Worm (Caenorhabditis elegans) whole organism, young adult: ENCODE measurements around the gene glb-12.

Source experiments
- B0035.1 ChIP-seq: sonication (generic microtip); optimal IDR thresholded peaks from 2 replicates; lab custom pipeline; 2016; ENCODE audit warnings: missing genetic modification characterization, mild to moderate bottlenecking, missing compliant biosample characterization, missing genotype, missing genetic modification reagents
- C06A6.2 ChIP-seq: fragments of 200-800 bp; sonication (Bioruptor generic); conservative IDR thresholded peaks from 2 replicates; pipeline ENCODE4 v1.3.6; 2022; ENCODE audit warnings: missing genetic modification characterization, missing compliant biosample characterization
- D2030.7 ChIP-seq: fragments of 200-800 bp; sonication (Bioruptor generic); IDR thresholded peaks from 2 replicates; pipeline ENCODE4 v1.3.6; 2022; ENCODE audit warnings: missing genetic modification reagents, missing genetic modification characterization, missing compliant biosample characterization
- F37B4.10 ChIP-seq: fragments of 200-800 bp; sonication (Bioruptor generic); IDR thresholded peaks from 2 replicates; pipeline ENCODE4 v1.3.6; 2022; ENCODE audit warnings: missing genetic modification characterization, missing compliant biosample characterization
- K11D2.4 ChIP-seq: fragments of 200-800 bp; sonication (Bioruptor generic); IDR thresholded peaks from 2 replicates; pipeline ENCODE4 v1.3.6; 2022; ENCODE audit warnings: missing genetic modification reagents, missing genetic modification characterization, missing compliant biosample characterization
- Y53F4B.3 ChIP-seq: fragments of 200-800 bp; sonication (Bioruptor generic); IDR thresholded peaks from 2 replicates; pipeline ENCODE4 v1.3.6; 2022; ENCODE audit warnings: missing genetic modification reagents, missing genetic modification characterization, missing compliant biosample characterization
- Y79H2A.3 ChIP-seq: fragments of 200-800 bp; sonication (Bioruptor generic); conservative IDR thresholded peaks from 2 replicates; pipeline ENCODE4 v1.3.6; 2022; ENCODE audit warnings: missing genetic modification reagents, missing genetic modification characterization, missing compliant biosample characterization
- aptf-2 ChIP-seq: fragments of 200-800 bp; sonication (Bioruptor generic); conservative IDR thresholded peaks from 2 replicates; pipeline ENCODE4 v1.3.6; 2022; ENCODE audit warnings: missing genetic modification reagents, missing genetic modification characterization, missing compliant biosample characterization
- attf-3 ChIP-seq: fragments of 200-800 bp; sonication (Bioruptor generic); conservative IDR thresholded peaks from 2 replicates; pipeline ENCODE4 v1.3.6; 2022; ENCODE audit warnings: missing genetic modification reagents, missing genetic modification characterization, missing compliant biosample characterization
- attf-6 ChIP-seq: fragments of 200-800 bp; sonication (Bioruptor generic); IDR thresholded peaks from 2 replicates; pipeline ENCODE4 v1.3.6; 2022; ENCODE audit warnings: missing genetic modification reagents, missing genetic modification characterization, missing compliant biosample characterization
- ceh-27 ChIP-seq: fragments of 200-800 bp; sonication (Bioruptor generic); optimal IDR thresholded peaks from 2 replicates; lab custom pipeline; 2018; ENCODE audit warnings: mild to moderate bottlenecking, missing genetic modification characterization, moderate library complexity, missing compliant biosample characterization
- chd-7 ChIP-seq: sonication (generic microtip); optimal IDR thresholded peaks from 2 replicates; lab custom pipeline; 2016; ENCODE audit warnings: mild to moderate bottlenecking, missing genetic modification characterization, moderate library complexity, missing compliant biosample characterization
- die-1 ChIP-seq: sonication (generic microtip); optimal IDR thresholded peaks from 2 replicates; lab custom pipeline; 2016; ENCODE audit warnings: missing genotype, mild to moderate bottlenecking, missing genetic modification characterization, missing compliant biosample characterization
- dpff-1 ChIP-seq: sonication (generic microtip); optimal IDR thresholded peaks from 2 replicates; lab custom pipeline; 2017; ENCODE audit warnings: mild to moderate bottlenecking, missing genetic modification characterization, missing compliant biosample characterization
- dpl-1 ChIP-seq: fragments of 150-350 bp; optimal IDR thresholded peaks from 2 replicates; lab custom pipeline; 2014; ENCODE audit warnings: missing biosample characterization, missing genetic modification reagents, missing genetic modification characterization
- efl-1 ChIP-seq: fragments of 150-350 bp; optimal IDR thresholded peaks from 2 replicates; lab custom pipeline; 2014; ENCODE audit warnings: missing biosample characterization, missing genetic modification reagents, missing genetic modification characterization
- egl-18 ChIP-seq: fragments of 200-800 bp; sonication (Bioruptor generic); IDR thresholded peaks from 2 replicates; pipeline ENCODE4 v1.3.6; 2022; ENCODE audit warnings: missing genetic modification reagents, missing genetic modification characterization, missing compliant biosample characterization
- ekl-4 ChIP-seq: fragments of 200-800 bp; sonication (Bioruptor generic); IDR thresholded peaks from 2 replicates; pipeline ENCODE4 v1.3.6; 2022; ENCODE audit warnings: missing genetic modification reagents, missing genetic modification characterization, missing compliant biosample characterization
- hmg-20 ChIP-seq: fragments of 200-800 bp; sonication (Bioruptor generic); IDR thresholded peaks from 2 replicates; pipeline ENCODE4 v1.3.6; 2022; ENCODE audit warnings: missing genetic modification reagents, missing genetic modification characterization, missing compliant biosample characterization
- hrde-1 ChIP-seq: sonication (generic microtip); optimal IDR thresholded peaks from 2 replicates; lab custom pipeline; 2016; ENCODE audit warnings: missing genetic modification characterization, mild to moderate bottlenecking, missing compliant biosample characterization, moderate library complexity, missing genotype, missing genetic modification reagents, borderline replicate concordance
- hsf-1 ChIP-seq: fragments of 200-800 bp; sonication (Bioruptor generic); IDR thresholded peaks from 2 replicates; pipeline ENCODE4 v1.3.6; 2022; ENCODE audit warnings: missing genetic modification reagents, missing genetic modification characterization, missing compliant biosample characterization
- lag-1 ChIP-seq: fragments of 200-800 bp; sonication (Bioruptor generic); IDR thresholded peaks from 2 replicates; pipeline ENCODE4 v1.3.6; 2022; ENCODE audit warnings: missing genetic modification reagents, missing genetic modification characterization, missing compliant biosample characterization
- lin-35 ChIP-seq, 3 experiments: fragments of 150-350 bp in 2 of 3; sonication (generic microtip) in 1 of 3; optimal IDR thresholded peaks; 2 replicates each; lab custom pipeline; 2014 to 2018; ENCODE audit warnings: missing biosample characterization in 3 of 3, missing genetic modification characterization in 3 of 3, missing genetic modification reagents in 3 of 3
- lin-40 ChIP-seq: sonication (generic microtip); optimal IDR thresholded peaks from 2 replicates; lab custom pipeline; 2016; ENCODE audit warnings: missing genetic modification characterization, mild to moderate bottlenecking, missing compliant biosample characterization, missing genotype, missing genetic modification reagents
- lin-54 ChIP-seq: fragments of 200-800 bp; sonication (Bioruptor generic); optimal IDR thresholded peaks from 2 replicates; lab custom pipeline; 2018; ENCODE audit warnings: mild to moderate bottlenecking, missing genetic modification characterization, missing compliant biosample characterization
- lir-1 ChIP-seq: fragments of 200-800 bp; sonication (Bioruptor generic); conservative IDR thresholded peaks from 2 replicates; pipeline ENCODE4 v1.3.6; 2022; ENCODE audit warnings: missing genetic modification reagents, missing genetic modification characterization, missing compliant biosample characterization
- lsl-1 ChIP-seq: fragments of 200-800 bp; sonication (Bioruptor generic); optimal IDR thresholded peaks from 2 replicates; lab custom pipeline; 2018; ENCODE audit warnings: mild to moderate bottlenecking, missing genetic modification characterization, moderate library complexity, missing compliant biosample characterization
- madf-3 ChIP-seq: fragments of 200-800 bp; sonication (Bioruptor generic); IDR thresholded peaks from 2 replicates; pipeline ENCODE4 v1.3.6; 2022; ENCODE audit warnings: missing genetic modification reagents, missing genetic modification characterization, missing compliant biosample characterization
- madf-6 ChIP-seq: fragments of 200-800 bp; sonication (Bioruptor generic); IDR thresholded peaks from 2 replicates; pipeline ENCODE4 v1.3.6; 2022; ENCODE audit warnings: missing genetic modification reagents, missing genetic modification characterization, missing compliant biosample characterization
- madf-8 ChIP-seq: fragments of 200-800 bp; sonication (Bioruptor generic); conservative IDR thresholded peaks from 2 replicates; pipeline ENCODE4 v1.3.6; 2022; ENCODE audit warnings: missing genetic modification reagents, missing genetic modification characterization, missing compliant biosample characterization
- nhr-120 ChIP-seq: fragments of 200-800 bp; sonication (Bioruptor generic); IDR thresholded peaks from 2 replicates; pipeline ENCODE4 v1.3.6; 2022; ENCODE audit warnings: missing genetic modification characterization, missing compliant biosample characterization
- pbrm-1 ChIP-seq: fragments of 200-800 bp; sonication (Bioruptor generic); IDR thresholded peaks from 2 replicates; pipeline ENCODE4 v1.3.6; 2022; ENCODE audit warnings: missing genetic modification reagents, missing genetic modification characterization, missing compliant biosample characterization
- pha-4 ChIP-seq: fragments of 150-350 bp; sonication (generic microtip); optimal IDR thresholded peaks from 2 replicates; lab custom pipeline; 2014; ENCODE audit warnings: missing biosample characterization, missing genetic modification reagents, missing genetic modification characterization
- rcor-1 ChIP-seq: fragments of 200-800 bp; sonication (Bioruptor generic); IDR thresholded peaks from 2 replicates; pipeline ENCODE4 v1.3.6; 2022; ENCODE audit warnings: missing genetic modification reagents, missing genetic modification characterization, missing compliant biosample characterization
- snpc-1.3 ChIP-seq: sonication (generic microtip); optimal IDR thresholded peaks from 2 replicates; lab custom pipeline; 2017; ENCODE audit warnings: missing genetic modification characterization, mild to moderate bottlenecking, missing compliant biosample characterization, antibody characterized with exemption, moderate library complexity, missing genotype, missing genetic modification reagents; ENCODE audit not compliant: insufficient read depth
- somi-1 ChIP-seq: fragments of 200-800 bp; sonication (Bioruptor generic); optimal IDR thresholded peaks from 2 replicates; lab custom pipeline; 2018; ENCODE audit warnings: mild to moderate bottlenecking, missing genetic modification characterization, missing compliant biosample characterization
- sptf-2 ChIP-seq: fragments of 200-800 bp; sonication (Bioruptor generic); optimal IDR thresholded peaks from 2 replicates; lab custom pipeline; 2018; ENCODE audit warnings: mild to moderate bottlenecking, missing genetic modification characterization, missing compliant biosample characterization
- xnd-1 ChIP-seq: sonication (generic microtip); optimal IDR thresholded peaks from 2 replicates; lab custom pipeline; 2016; ENCODE audit warnings: missing genotype, missing genetic modification reagents, missing genetic modification characterization, missing compliant biosample characterization
- zim-3 ChIP-seq: sonication (generic microtip); optimal IDR thresholded peaks from 2 replicates; lab custom pipeline; 2017; ENCODE audit warnings: mild to moderate bottlenecking, missing genetic modification characterization, moderate library complexity, missing compliant biosample characterization
- ztf-26 ChIP-seq: sonication (generic microtip); optimal IDR thresholded peaks from 2 replicates; lab custom pipeline; 2017; ENCODE audit warnings: missing genetic modification characterization, missing compliant biosample characterization
- ztf-28 ChIP-seq: fragments of 200-800 bp; sonication (Bioruptor generic); IDR thresholded peaks from 2 replicates; pipeline ENCODE4 v1.3.6; 2022; ENCODE audit warnings: missing genetic modification reagents, missing genetic modification characterization, missing compliant biosample characterization
- ztf-3 ChIP-seq: fragments of 200-800 bp; sonication (Bioruptor generic); optimal IDR thresholded peaks from 2 replicates; lab custom pipeline; 2018; ENCODE audit warnings: mild to moderate bottlenecking, missing genetic modification characterization, missing compliant biosample characterization
- ztf-6 ChIP-seq: fragments of 200-800 bp; sonication (Bioruptor generic); IDR thresholded peaks from 2 replicates; pipeline ENCODE4 v1.3.6; 2022; ENCODE audit warnings: missing genetic modification reagents, missing genetic modification characterization, missing compliant biosample characterization

glb-12 gene

ce11 chrII:10723069-10723468 lies 8.4 kb downstream of the glb-12 start, which contains the start of gene C09G5.14:
Gene C09G5.14 (minus strand): TSS chrII:10723169.
- TF ChIP-seq lsl-1 (GFP tag; lab: Kevin White, UChicago): no peak
- no peak for TF ChIP-seq efl-1 (GFP tag; lab: Kevin White, UChicago)
- TF ChIP-seq Y53F4B.3 (GFP tag; lab: Robert Waterston, UW): no peak

ce11 chrII:10719931-10720330 lies 11.5 kb downstream of the glb-12 start, which contains the start of gene mks-5:
Gene mks-5 (plus strand): TSS chrII:10720231.
- no peak for TF ChIP-seq C06A6.2 (GFP tag; lab: Robert Waterston, UW)
- no peak for TF ChIP-seq Y53F4B.3 (GFP tag; lab: Robert Waterston, UW)
- TF ChIP-seq attf-6: no peak
- TF ChIP-seq ceh-27: no peak
- no peak for TF ChIP-seq somi-1 (GFP tag; lab: Kevin White, UChicago)
- no peak for TF ChIP-seq nhr-120 (GFP tag; lab: Robert Waterston, UW)
- TF ChIP-seq egl-18 (GFP tag; lab: Robert Waterston, UW): no peak
- no peak for TF ChIP-seq dpl-1 (GFP tag; lab: Kevin White, UChicago)
- no peak for TF ChIP-seq hmg-20 (GFP tag; lab: Robert Waterston, UW)
- no peak for TF ChIP-seq efl-1 (GFP tag; lab: Kevin White, UChicago)
- no peak for TF ChIP-seq hrde-1 (tag; lab: Kevin White, UChicago)
- TF ChIP-seq Y79H2A.3 (GFP tag; lab: Robert Waterston, UW): no peak
- TF ChIP-seq rcor-1 (GFP tag; lab: Robert Waterston, UW): no peak
- TF ChIP-seq ekl-4 (GFP tag; lab: Robert Waterston, UW): no peak
- no peak for TF ChIP-seq aptf-2 (GFP tag; lab: Robert Waterston, UW)
- TF ChIP-seq chd-7 (tag; lab: Kevin White, UChicago): no peak

- no peak for TF ChIP-seq snpc-1.3
- TF ChIP-seq F37B4.10 (GFP tag; lab: Robert Waterston, UW): no peak
- no peak for TF ChIP-seq ztf-26 (tag; lab: Kevin White, UChicago)
- no peak for TF ChIP-seq lag-1 (GFP tag; lab: Robert Waterston, UW)
- TF ChIP-seq K11D2.4: no peak
- TF ChIP-seq ztf-28: no peak
- no peak for TF ChIP-seq B0035.1 (tag; lab: Kevin White, UChicago)
- TF ChIP-seq madf-3: no peak
- TF ChIP-seq sptf-2: no peak
- TF ChIP-seq ztf-3 (GFP tag; lab: Kevin White, UChicago): no peak
- TF ChIP-seq lin-40 (tag; lab: Kevin White, UChicago): no peak
- no peak for TF ChIP-seq hsf-1 (GFP tag; lab: Robert Waterston, UW)
Observed at ce11 chrII:10717124-10717523, 14.3 kb downstream of the glb-12 start, which contains the start of gene C09G5.13. Gene C09G5.13 (plus strand): TSS chrII:10717424.

DNA sequence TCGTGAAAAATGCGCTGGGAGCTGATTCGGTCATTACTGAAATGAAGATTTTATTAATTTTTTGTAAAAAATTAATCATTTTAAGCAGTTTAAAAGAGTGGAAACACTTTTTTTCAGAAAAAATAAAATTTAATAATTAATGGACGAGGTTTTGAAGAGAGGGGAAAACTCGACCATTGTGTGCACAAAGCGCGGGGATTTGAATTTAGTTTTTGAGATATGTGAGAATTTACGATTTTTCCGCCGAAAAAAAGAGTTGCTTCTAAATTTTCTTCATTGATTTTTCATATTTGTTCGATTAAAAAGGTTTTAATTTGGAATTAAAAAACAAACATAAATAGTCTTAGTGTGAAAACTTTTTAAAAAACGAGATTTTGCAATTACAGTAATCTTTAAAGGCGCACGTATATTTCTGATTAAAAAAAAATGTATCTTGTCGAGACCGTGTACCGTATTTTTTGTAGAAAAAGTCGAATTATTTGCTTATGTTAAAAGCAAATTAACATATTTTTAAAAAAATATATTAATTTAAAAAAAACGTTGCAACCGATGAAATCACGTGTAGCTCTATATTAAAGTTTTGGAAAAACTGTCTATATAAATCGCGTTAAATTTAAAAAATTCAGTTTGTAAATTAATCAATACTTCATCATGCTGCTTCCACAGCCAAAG lies 17.1 kb downstream of the glb-12 start, which contains the start of the genes dph-2 and C09G5.7:
TSS of gene dph-2 (minus strand) at position 36 of the 672 bp plus-strand sequence.
TSS of gene C09G5.7 (plus strand) at position 622 of the 672 bp plus-strand sequence.
- TF ChIP-seq die-1 (tag; lab: Kevin White, UChicago) (no peak), D2030.7 (GFP tag; lab: Robert Waterston, UW) (no peak), pbrm-1 (no peak), madf-8 (GFP tag; lab: Robert Waterston, UW) (0 out of 2 replicates have a peak, but pooled peaks have one; percentile 16), dpff-1 (tag; lab: Kevin White, UChicago) (no peak), lin-35 (GFP tag; optimal IDR thresholded peaks at IDR 0.05; lab: Kevin White, UChicago) (peak in 2 of 3 experiments; percentile 31 to 37), xnd-1 (tag; lab: Kevin White, UChicago) (peak; percentile 10), dpl-1 (GFP tag; lab: Kevin White, UChicago) (peak; percentile 69), madf-6 (peak; percentile 47; the same call in 1 of the 2 replicates), zim-3 (no peak), pha-4 (no peak), attf-3 (GFP tag; lab: Robert Waterston, UW) (no peak), ztf-6 (GFP tag; lab: Robert Waterston, UW) (no peak), lsl-1 (GFP tag; lab: Kevin White, UChicago) (peak; percentile 56), lin-54 (GFP tag; lab: Kevin White, UChicago) (peak; percentile 87), efl-1 (GFP tag; lab: Kevin White, UChicago) (peak; percentile 64), lir-1 (no peak)
